Fruit fly (Drosophila melanogaster): ENCODE measurements around the gene CYLD.

CYLD gene

dm6 chr2L:10250441-10250847 is 49.2 kb downstream of the CYLD start, which contains the start of the genes bsk and CG31717 (continued):
- TF ChIP-seq CG4617 (GFP tag; optimal IDR thresholded peaks at IDR 0.05; ENCODE audit: borderline replicate concordance) (peak; percentile 76), CG4282 (GFP tag; optimal IDR thresholded peaks at IDR 0.05) (no peak), p53 (GFP tag; optimal IDR thresholded peaks at IDR 0.05) (no peak), HLH3B (GFP tag; IDR thresholded peaks at IDR 0.05) (no peak), CG12659 (GFP tag; optimal IDR thresholded peaks at IDR 0.05) (peak; percentile 72), Fer1 (GFP tag; optimal IDR thresholded peaks at IDR 0.05) (no peak), Trl (optimal IDR thresholded peaks at IDR 0.05) (no peak), Trl (GFP tag; optimal IDR thresholded peaks at IDR 0.05) (no peak), Meics (GFP tag; optimal IDR thresholded peaks at IDR 0.05) (no peak), ttk (GFP tag; IDR thresholded peaks at IDR 0.05) (no peak), Drgx (GFP tag; IDR thresholded peaks at IDR 0.05) (no peak), CG13894 (tag; optimal IDR thresholded peaks at IDR 0.05) (no peak), CG11560 (tag; IDR thresholded peaks at IDR 0.05) (peak; percentile 99), ind (GFP tag; optimal IDR thresholded peaks at IDR 0.05) (no peak), CG7271 (tag; optimal IDR thresholded peaks at IDR 0.05) (peak; percentile 14), CG7963 (GFP tag; IDR thresholded peaks at IDR 0.05; ENCODE audit: partially characterized antibody) (no peak), dysf (GFP tag; IDR thresholded peaks at IDR 0.05) (no peak), ken (GFP tag; IDR thresholded peaks at IDR 0.05) (no peak), CG17802 (tag; optimal IDR thresholded peaks at IDR 0.05) (no peak), CG3847 (GFP tag; IDR thresholded peaks at IDR 0.05) (no peak), cas (GFP tag; IDR thresholded peaks at IDR 0.05) (no peak), CG9797 (GFP tag; optimal IDR thresholded peaks at IDR 0.05) (peak; percentile 73), Kr (GFP tag; optimal IDR thresholded peaks at IDR 0.05) (peak; percentile 60), crol (GFP tag; IDR thresholded peaks at IDR 0.05) (no peak), eyg (GFP tag; optimal IDR thresholded peaks at IDR 0.05) (no peak), CG8290 (GFP tag; optimal IDR thresholded peaks at IDR 0.05) (peak; percentile 55), CG8290 (tag; optimal IDR thresholded peaks at IDR 0.05) (no peak), CG1647 (GFP tag; optimal IDR thresholded peaks at IDR 0.05) (no peak), CG1529 (GFP tag; optimal IDR thresholded peaks at IDR 0.05) (no peak), knrl (GFP tag; IDR thresholded peaks at IDR 0.05; ENCODE audit: partially characterized antibody) (no peak; the same call in 2 of the 3 replicates), CG33213 (GFP tag; optimal IDR thresholded peaks at IDR 0.05) (no peak), CG3281 (GFP tag; optimal IDR thresholded peaks at IDR 0.05) (no peak), CG9876 (GFP tag; optimal IDR thresholded peaks at IDR 0.05) (no peak), D19A (tag; optimal IDR thresholded peaks at IDR 0.05) (no peak), sd (tag; optimal IDR thresholded peaks at IDR 0.05) (no peak), usp (GFP tag; optimal IDR thresholded peaks at IDR 0.05) (no peak), Nf-YA (GFP tag; IDR thresholded peaks at IDR 0.05) (no peak), CG7372 (GFP tag; IDR thresholded peaks at IDR 0.05) (no peak), CG3407 (GFP tag; optimal IDR thresholded peaks at IDR 0.05) (no peak), dan (GFP tag; IDR thresholded peaks at IDR 0.05) (no peak), lov (optimal IDR thresholded peaks at IDR 0.05) (no peak), lov (GFP tag; IDR thresholded peaks at IDR 0.05) (no peak), CG13296 (GFP tag; optimal IDR thresholded peaks at IDR 0.05) (no peak), scrt (GFP tag; optimal IDR thresholded peaks at IDR 0.05) (no peak), cato (GFP tag; optimal IDR thresholded peaks at IDR 0.05; ENCODE audit: borderline replicate concordance) (no peak), tna (GFP tag; IDR thresholded peaks at IDR 0.05; ENCODE audit: partially characterized antibody) (no peak), gce (GFP tag; IDR thresholded peaks at IDR 0.05) (no peak), hb (GFP tag; IDR thresholded peaks at IDR 0.05; ENCODE audit: partially characterized antibody) (no peak), CG5953 (GFP tag; IDR thresholded peaks at IDR 0.05) (no peak), CG30020 (tag; optimal IDR thresholded peaks at IDR 0.05) (peak; percentile 97), CG17912 (GFP tag; optimal IDR thresholded peaks at IDR 0.05) (no peak), BtbVII (GFP tag; optimal IDR thresholded peaks at IDR 0.05) (no peak), Oli (tag; optimal IDR thresholded peaks at IDR 0.05) (no peak)
